Worm (Caenorhabditis elegans) whole organism, early embryonic: ENCODE data around the gene F45E4.6.

ENCODE experiments used
- B0310.2 ChIP-seq: sonication (generic microtip); optimal IDR thresholded peaks from 2 replicates; lab custom pipeline; 2016; ENCODE audit warnings: mild to moderate bottlenecking, missing genetic modification characterization, missing compliant biosample characterization
- F13C5.2 ChIP-seq: sonication (generic microtip); optimal IDR thresholded peaks from 2 replicates; lab custom pipeline; 2017; ENCODE audit warnings: mild to moderate bottlenecking, missing genetic modification characterization, inconsistent platforms, missing compliant biosample characterization
- aly-1 ChIP-seq: sonication (generic microtip); optimal IDR thresholded peaks from 2 replicates; lab custom pipeline; 2016; ENCODE audit warnings: missing genetic modification characterization, missing compliant biosample characterization
- ama-1 ChIP-seq: fragments of 150-350 bp; optimal IDR thresholded peaks from 2 replicates; lab custom pipeline; 2014
- ceh-13 ChIP-seq: fragments of 200-800 bp; sonication (Bioruptor generic); optimal IDR thresholded peaks from 2 replicates; lab custom pipeline; 2018; ENCODE audit warnings: mild to moderate bottlenecking, missing genetic modification characterization, missing compliant biosample characterization
- ceh-36 ChIP-seq: sonication (generic microtip); optimal IDR thresholded peaks from 2 replicates; lab custom pipeline; 2016; ENCODE audit warnings: missing genetic modification characterization, inconsistent platforms, missing compliant biosample characterization
- ets-7 ChIP-seq: sonication (generic microtip); optimal IDR thresholded peaks from 2 replicates; lab custom pipeline; 2016; ENCODE audit warnings: missing genotype, missing genetic modification characterization, missing compliant biosample characterization
- flt-1 ChIP-seq: fragments of 200-800 bp; sonication (Bioruptor generic); IDR thresholded peaks from 2 replicates; pipeline ENCODE4 v1.3.6; 2022; ENCODE audit warnings: missing genetic modification characterization, missing compliant biosample characterization
- hmbx-1 ChIP-seq: sonication (generic microtip); optimal IDR thresholded peaks from 2 replicates; lab custom pipeline; 2016; ENCODE audit warnings: mild to moderate bottlenecking, missing genetic modification characterization, missing compliant biosample characterization
- hmg-4 ChIP-seq: fragments of 200-800 bp; sonication (Bioruptor generic); optimal IDR thresholded peaks from 2 replicates; lab custom pipeline; 2018; ENCODE audit warnings: mild to moderate bottlenecking, missing genetic modification characterization, missing compliant biosample characterization
- hnd-1 ChIP-seq: sonication (generic microtip); optimal IDR thresholded peaks from 2 replicates; lab custom pipeline; 2016; ENCODE audit warnings: missing genetic modification characterization, missing compliant biosample characterization
- pes-1 ChIP-seq: fragments of 200-800 bp; sonication (Bioruptor generic); IDR thresholded peaks from 2 replicates; pipeline ENCODE4 v1.3.6; 2022; ENCODE audit warnings: missing genetic modification reagents, missing genetic modification characterization, missing compliant biosample characterization
- scrt-1 ChIP-seq: fragments of 200-800 bp; sonication (Bioruptor generic); IDR thresholded peaks from 2 replicates; pipeline ENCODE4 v1.3.6; 2022; ENCODE audit warnings: missing genetic modification characterization, missing compliant biosample characterization
- sea-1 ChIP-seq: fragments of 200-800 bp; sonication (Bioruptor generic); conservative IDR thresholded peaks from 2 replicates; pipeline ENCODE4 v1.3.6; 2022; ENCODE audit warnings: missing genetic modification characterization, missing compliant biosample characterization
- tbx-11 ChIP-seq: fragments of 200-800 bp; sonication (Bioruptor generic); IDR thresholded peaks from 2 replicates; pipeline ENCODE4 v1.3.6; 2022; ENCODE audit warnings: missing genetic modification characterization, missing compliant biosample characterization
- tbx-37 ChIP-seq: fragments of 200-800 bp; sonication (Bioruptor generic); conservative IDR thresholded peaks from 2 replicates; pipeline ENCODE4 v1.3.6; 2022; ENCODE audit warnings: missing genetic modification reagents, missing genetic modification characterization, missing compliant biosample characterization
- tra-4 ChIP-seq: sonication (generic microtip); optimal IDR thresholded peaks from 2 replicates; lab custom pipeline; 2017; ENCODE audit warnings: missing genetic modification characterization, missing compliant biosample characterization

Gene F45E4.6

ce11 chrIV:7608111-7608510 is 24.2 kb downstream of the F45E4.6 start:
- TF ChIP-seq sea-1 (GFP tag; lab: Robert Waterston, UW) (no peak), F13C5.2 (tag; lab: Kevin White, UChicago) (no peak), aly-1 (tag; lab: Kevin White, UChicago) (no peak), ama-1 (lab: Kevin White, UChicago) (no peak), ceh-13 (no peak), hmg-4 (GFP tag; lab: Kevin White, UChicago) (no peak), ceh-36 (no peak), hnd-1 (tag; lab: Kevin White, UChicago) (no peak), scrt-1 (GFP tag; lab: Robert Waterston, UW) (no peak)

ce11 chrIV:7605413-7605812 is 26.9 kb downstream of the F45E4.6 start:
- TF ChIP-seq hmg-4 (GFP tag; lab: Kevin White, UChicago) (no peak), hnd-1 (tag; lab: Kevin White, UChicago) (no peak), hmbx-1 (tag; lab: Kevin White, UChicago) (no peak), flt-1 (GFP tag; lab: Robert Waterston, UW) (no peak), tbx-11 (GFP tag; lab: Robert Waterston, UW) (no peak), ama-1 (lab: Kevin White, UChicago) (no peak), ceh-13 (no peak), aly-1 (tag; lab: Kevin White, UChicago) (no peak), sea-1 (GFP tag; lab: Robert Waterston, UW) (no peak), ets-7 (tag; lab: Kevin White, UChicago) (no peak), F13C5.2 (tag; lab: Kevin White, UChicago) (no peak), tra-4 (tag; lab: Kevin White, UChicago) (no peak), scrt-1 (GFP tag; lab: Robert Waterston, UW) (no peak), ceh-36 (no peak), pes-1 (GFP tag; lab: Robert Waterston, UW) (no peak), B0310.2 (tag; lab: Kevin White, UChicago) (no peak)

ce11 chrIV:7588631-7589030 is 43.7 kb downstream of the F45E4.6 start, which contains the start of gene cla-1:
cla-1 (plus strand) TSS chrIV:7588931.
- TF ChIP-seq hnd-1 (tag; lab: Kevin White, UChicago) (no peak), B0310.2 (tag; lab: Kevin White, UChicago) (no peak), sea-1 (GFP tag; lab: Robert Waterston, UW) (no peak), tbx-37 (no peak), tbx-11 (GFP tag; lab: Robert Waterston, UW) (no peak), hmg-4 (GFP tag; lab: Kevin White, UChicago) (no peak), pes-1 (GFP tag; lab: Robert Waterston, UW) (no peak), ama-1 (lab: Kevin White, UChicago) (no peak)

ce11 chrIV:7586972-7587371 is 45.4 kb downstream of the F45E4.6 start:
- no peak for TF ChIP-seq ama-1 (lab: Kevin White, UChicago)
- no peak for TF ChIP-seq tbx-11 (GFP tag; lab: Robert Waterston, UW)
- no peak for TF ChIP-seq flt-1 (GFP tag; lab: Robert Waterston, UW)
- no peak for TF ChIP-seq sea-1 (GFP tag; lab: Robert Waterston, UW)
- no peak for TF ChIP-seq F13C5.2 (tag; lab: Kevin White, UChicago)
- TF ChIP-seq hmbx-1 (tag; lab: Kevin White, UChicago): no peak
- TF ChIP-seq ets-7 (tag; lab: Kevin White, UChicago): no peak

ce11 chrIV:7585273-7585882 is 47.0 kb downstream of the F45E4.6 start:
- TF ChIP-seq scrt-1 (GFP tag; lab: Robert Waterston, UW) (no peak), pes-1 (GFP tag; lab: Robert Waterston, UW) (no peak), flt-1 (GFP tag; lab: Robert Waterston, UW) (no peak), B0310.2 (tag; lab: Kevin White, UChicago) (no peak), aly-1 (tag; lab: Kevin White, UChicago) (no peak), tra-4 (tag; lab: Kevin White, UChicago) (no peak), ceh-13 (no peak), F13C5.2 (tag; lab: Kevin White, UChicago) (no peak)
